Worm (Caenorhabditis elegans) whole organism, L4 larva: Measurements from ENCODE around the gene abcf-2.

ENCODE experiments used
- F49E8.2 ChIP-seq: sonication (generic microtip); optimal IDR thresholded peaks from 2 replicates; lab custom pipeline; 2016; ENCODE audit warnings: missing compliant biosample characterization, mild to moderate bottlenecking, missing genetic modification characterization, borderline replicate concordance
- R02D3.7 ChIP-seq: fragments of 150-350 bp; sonication (generic microtip); optimal IDR thresholded peaks from 3 replicates; lab custom pipeline; 2014; ENCODE audit warnings: missing biosample characterization, missing genetic modification characterization
- Y105C5A.15 ChIP-seq: fragments of 200-800 bp; sonication (Bioruptor generic); IDR thresholded peaks from 2 replicates; pipeline ENCODE4 v1.3.6; 2022; ENCODE audit warnings: missing genetic modification characterization, missing compliant biosample characterization
- ZK337.2 ChIP-seq: fragments of 200-800 bp; sonication (Bioruptor generic); IDR thresholded peaks from 2 replicates; pipeline ENCODE4 v1.3.6; 2022; ENCODE audit warnings: missing genetic modification reagents, missing genetic modification characterization, missing compliant biosample characterization
- ZK546.5 ChIP-seq, 2 experiments: sonication (generic microtip); optimal IDR thresholded peaks; 2 replicates each; lab custom pipeline; 2017; ENCODE audit warnings: missing biosample characterization in 2 of 2, missing genetic modification characterization in 2 of 2
- aha-1 ChIP-seq: fragments of 150-350 bp; peaks from one replicate; lab custom pipeline; 2014; ENCODE audit warnings: missing biosample characterization, missing genetic modification characterization
- ama-1 ChIP-seq: fragments of 150-350 bp; optimal IDR thresholded peaks from 2 replicates; lab custom pipeline; 2014; ENCODE audit warnings: inconsistent platforms, mixed read lengths
- attf-4 ChIP-seq: sonication (generic microtip); optimal IDR thresholded peaks from 3 replicates; lab custom pipeline; 2017; ENCODE audit warnings: missing biosample characterization, missing genetic modification characterization
- ceh-20 ChIP-seq: fragments of 200-800 bp; sonication (Bioruptor generic); IDR thresholded peaks from 2 replicates; pipeline ENCODE4 v1.3.6; 2022; ENCODE audit warnings: missing genetic modification reagents, missing genetic modification characterization, missing compliant biosample characterization
- ceh-28 ChIP-seq: fragments of 150-350 bp; optimal IDR thresholded peaks from 2 replicates; lab custom pipeline; 2014; ENCODE audit warnings: missing biosample characterization, missing genetic modification reagents, missing genetic modification characterization
- daf-12 ChIP-seq: fragments of 150-350 bp; optimal IDR thresholded peaks from 2 replicates; lab custom pipeline; 2014; ENCODE audit warnings: missing biosample characterization, missing genetic modification reagents, missing genetic modification characterization
- daf-19 ChIP-seq: fragments of 200-800 bp; sonication (Bioruptor generic); conservative IDR thresholded peaks from 2 replicates; pipeline ENCODE4 v1.3.6; 2022; ENCODE audit warnings: missing genetic modification characterization, missing compliant biosample characterization
- daf-8 ChIP-seq: fragments of 200-800 bp; sonication (Bioruptor generic); IDR thresholded peaks from 2 replicates; pipeline ENCODE4 v1.3.6; 2022; ENCODE audit warnings: missing genetic modification characterization, missing compliant biosample characterization
- duxl-1 ChIP-seq: sonication (generic microtip); optimal IDR thresholded peaks from 2 replicates; lab custom pipeline; 2016; ENCODE audit warnings: mild to moderate bottlenecking, missing genetic modification characterization, moderate library complexity, missing compliant biosample characterization; ENCODE audit not compliant: poor library complexity
- fos-1 ChIP-seq: fragments of 150-350 bp; optimal IDR thresholded peaks from 2 replicates; lab custom pipeline; 2014; ENCODE audit warnings: missing biosample characterization, missing genetic modification characterization
- gei-8 ChIP-seq: fragments of 200-800 bp; sonication (Bioruptor generic); optimal IDR thresholded peaks from 2 replicates; lab custom pipeline; 2018; ENCODE audit warnings: mild to moderate bottlenecking, missing genetic modification characterization, missing compliant biosample characterization
- hlh-11 ChIP-seq: fragments of 200-800 bp; sonication (Bioruptor generic); optimal IDR thresholded peaks from 2 replicates; lab custom pipeline; 2018; ENCODE audit warnings: mild to moderate bottlenecking, missing genetic modification characterization, missing compliant biosample characterization
- jun-1 ChIP-seq: fragments of 150-350 bp; optimal IDR thresholded peaks from 2 replicates; lab custom pipeline; 2014; ENCODE audit warnings: missing biosample characterization, missing genetic modification reagents, missing genetic modification characterization
- lin-29 ChIP-seq: fragments of 200-800 bp; sonication (Bioruptor generic); IDR thresholded peaks from 2 replicates; pipeline ENCODE4 v1.3.6; 2022; ENCODE audit warnings: missing genetic modification reagents, missing genetic modification characterization, missing compliant biosample characterization
- lin-38 ChIP-seq: fragments of 200-800 bp; sonication (Bioruptor generic); IDR thresholded peaks from 2 replicates; pipeline ENCODE4 v1.3.6; 2022; ENCODE audit warnings: missing genetic modification reagents, missing genetic modification characterization, missing compliant biosample characterization
- lir-3 ChIP-seq: sonication (generic microtip); optimal IDR thresholded peaks from 2 replicates; lab custom pipeline; 2016; ENCODE audit warnings: mild to moderate bottlenecking, missing genetic modification characterization, missing compliant biosample characterization
- lsy-2 ChIP-seq, 2 experiments: fragments of 150-350 bp in 1 of 2; sonication (generic microtip) in 1 of 2; optimal IDR thresholded peaks; 2 replicates each; lab custom pipeline; 2014 to 2017; ENCODE audit warnings: missing biosample characterization in 2 of 2, missing genetic modification characterization in 2 of 2
- madf-5 ChIP-seq, 2 experiments: fragments of 200-800 bp; sonication (Bioruptor generic); IDR thresholded peaks; 2 replicates each; pipeline ENCODE4 v1.3.6; 2022; ENCODE audit warnings: missing compliant biosample characterization in 2 of 2, missing genetic modification characterization in 2 of 2
- mdt-29 ChIP-seq: fragments of 200-800 bp; sonication (Bioruptor generic); IDR thresholded peaks from 2 replicates; pipeline ENCODE4 v1.3.6; 2022; ENCODE audit warnings: missing genetic modification reagents, missing genetic modification characterization, missing compliant biosample characterization
- mes-2 ChIP-seq: sonication (generic microtip); optimal IDR thresholded peaks from 2 replicates; lab custom pipeline; 2016; ENCODE audit warnings: missing genotype, mild to moderate bottlenecking, missing genetic modification characterization, missing compliant biosample characterization; ENCODE audit not compliant: poor library complexity, severe bottlenecking
- mxl-3 ChIP-seq: fragments of 200-800 bp; sonication (Bioruptor generic); optimal IDR thresholded peaks from 2 replicates; lab custom pipeline; 2018; ENCODE audit warnings: mild to moderate bottlenecking, missing genetic modification characterization, missing compliant biosample characterization
- nhr-11 ChIP-seq: fragments of 150-350 bp; optimal IDR thresholded peaks from 2 replicates; lab custom pipeline; 2014; ENCODE audit warnings: missing biosample characterization, missing genetic modification characterization
- nhr-111 ChIP-seq: fragments of 200-800 bp; sonication (Bioruptor generic); optimal IDR thresholded peaks from 2 replicates; lab custom pipeline; 2018; ENCODE audit warnings: mild to moderate bottlenecking, missing genetic modification characterization, missing compliant biosample characterization
- nhr-237 ChIP-seq: sonication (generic microtip); optimal IDR thresholded peaks from 2 replicates; lab custom pipeline; 2017; ENCODE audit warnings: missing biosample characterization, missing genetic modification characterization
- nhr-25 ChIP-seq: sonication (generic microtip); optimal IDR thresholded peaks from 2 replicates; lab custom pipeline; 2017; ENCODE audit warnings: missing genetic modification characterization, mild to moderate bottlenecking, missing compliant biosample characterization, antibody characterized with exemption, moderate library complexity, borderline replicate concordance; ENCODE audit not compliant: insufficient read depth
- nhr-28 ChIP-seq: fragments of 150-350 bp; optimal IDR thresholded peaks from 2 replicates; lab custom pipeline; 2014; ENCODE audit warnings: missing biosample characterization, missing genetic modification characterization
- nhr-41 ChIP-seq: fragments of 200-800 bp; sonication (Bioruptor generic); IDR thresholded peaks from 2 replicates; pipeline ENCODE4 v1.3.6; 2022; ENCODE audit warnings: missing genetic modification reagents, missing genetic modification characterization, missing compliant biosample characterization
- nhr-42 ChIP-seq: fragments of 200-800 bp; sonication (Bioruptor generic); IDR thresholded peaks from 2 replicates; pipeline ENCODE4 v1.3.6; 2022; ENCODE audit warnings: missing genetic modification characterization, missing compliant biosample characterization
- pqm-1 ChIP-seq: sonication (generic microtip); optimal IDR thresholded peaks from 2 replicates; lab custom pipeline; 2017; ENCODE audit warnings: missing biosample characterization, missing genetic modification characterization
- rbr-2 ChIP-seq: sonication (generic microtip); optimal IDR thresholded peaks from 2 replicates; lab custom pipeline; 2016; ENCODE audit warnings: missing genotype, missing genetic modification characterization, missing compliant biosample characterization
- spr-1 ChIP-seq: sonication (generic microtip); optimal IDR thresholded peaks from 2 replicates; lab custom pipeline; 2016; ENCODE audit warnings: mild to moderate bottlenecking, missing genetic modification characterization, missing compliant biosample characterization
- tag-97 ChIP-seq: fragments of 200-800 bp; sonication (Bioruptor generic); IDR thresholded peaks from 2 replicates; pipeline ENCODE4 v1.3.6; 2022; ENCODE audit warnings: missing genetic modification characterization, missing compliant biosample characterization
- unc-130 ChIP-seq: sonication (generic microtip); optimal IDR thresholded peaks from 2 replicates; lab custom pipeline; 2016; ENCODE audit warnings: missing genetic modification reagents, missing genetic modification characterization, missing compliant biosample characterization
- unc-39 ChIP-seq: sonication (generic microtip); optimal IDR thresholded peaks from 2 replicates; lab custom pipeline; 2017; ENCODE audit warnings: missing biosample characterization, missing genetic modification characterization
- unc-62 ChIP-seq, 3 experiments: fragments of 150-350 bp in 1 of 3; sonication (generic microtip); optimal IDR thresholded peaks in 2 of 3; peaks in 1 of 3; 1 replicate in 1 of 3; 2 replicates in 2 of 3; lab custom pipeline; 2014 to 2017; ENCODE audit warnings: missing biosample characterization in 3 of 3, missing genetic modification characterization in 3 of 3, missing genetic modification reagents in 3 of 3, missing genotype in 1 of 3
- vab-7 ChIP-seq: fragments of 200-800 bp; sonication (Bioruptor generic); IDR thresholded peaks from 2 replicates; pipeline ENCODE4 v1.3.6; 2022; ENCODE audit warnings: missing genetic modification reagents, missing genetic modification characterization, missing compliant biosample characterization
- zfp-3 ChIP-seq: fragments of 200-800 bp; sonication (Bioruptor generic); conservative IDR thresholded peaks from 2 replicates; pipeline ENCODE4 v1.3.6; 2022; ENCODE audit warnings: missing genetic modification reagents, missing genetic modification characterization, missing compliant biosample characterization
- ztf-11 ChIP-seq: fragments of 150-350 bp; optimal IDR thresholded peaks from 2 replicates; lab custom pipeline; 2014; ENCODE audit warnings: missing biosample characterization, missing genetic modification characterization

The abcf-2 gene

DNA sequence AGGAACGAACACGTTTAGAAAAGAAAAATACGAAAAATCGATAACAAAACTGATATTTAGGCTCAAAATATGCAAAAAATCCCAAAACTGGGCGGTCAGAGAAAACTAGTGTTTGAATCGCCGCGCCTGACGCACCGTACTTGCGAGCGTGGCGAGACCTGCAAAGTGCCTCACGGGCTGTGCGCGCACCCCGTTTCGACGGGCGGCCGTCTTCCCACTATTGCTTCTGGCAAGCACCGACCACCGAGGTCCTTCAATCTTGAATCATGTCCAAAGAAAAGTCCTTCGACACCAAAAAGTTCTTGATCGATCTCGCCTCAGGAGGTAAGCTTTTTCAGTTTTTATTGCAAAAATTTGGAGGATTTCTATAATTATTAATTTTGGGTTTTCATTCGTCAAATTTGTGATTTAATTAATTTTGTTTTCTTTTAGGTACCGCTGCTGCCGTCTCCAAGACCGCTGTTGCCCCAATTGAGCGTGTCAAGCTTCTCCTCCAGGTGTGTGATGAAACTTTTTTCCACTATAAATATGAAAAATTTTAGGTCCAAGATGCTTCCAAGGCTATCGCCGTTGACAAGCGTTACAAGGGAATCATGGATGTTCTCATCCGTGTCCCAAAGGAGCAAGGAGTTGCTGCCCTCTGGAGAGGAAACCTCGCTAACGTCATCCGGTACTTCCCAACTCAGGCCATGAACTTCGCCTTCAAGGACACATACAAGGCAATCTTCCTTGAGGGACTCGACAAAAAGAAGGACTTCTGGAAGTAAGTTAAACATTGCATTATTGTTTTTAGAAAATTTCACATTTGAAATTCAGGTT, 1.1 kb upstream of the abcf-2 start, which contains the start of gene ant-1.1 (continued):
- no peak for TF ChIP-seq F49E8.2 (tag; lab: Kevin White, UChicago)
- TF ChIP-seq lin-38 = peak; percentile 89
- TF ChIP-seq lir-3 (tag; lab: Kevin White, UChicago) = no peak
- peak; percentile 50 to 96 for TF ChIP-seq ZK546.5 (tag; optimal IDR thresholded peaks at IDR 0.05; lab: Kevin White, UChicago)
- TF ChIP-seq zfp-3 = peak; percentile 91
- TF ChIP-seq aha-1 (tag; lab: Kevin White, UChicago) = peak; percentile 99
- TF ChIP-seq tag-97 (GFP tag; lab: Robert Waterston, UW) = no peak
- no peak for TF ChIP-seq daf-12
- TF ChIP-seq lin-29 (GFP tag; lab: Robert Waterston, UW) = peak; percentile 78
- TF ChIP-seq duxl-1 = peak; percentile 68
- TF ChIP-seq madf-5 (GFP tag; IDR thresholded peaks at IDR 0.05; lab: Robert Waterston, UW) = no peak
- peak; percentile 76 for TF ChIP-seq spr-1 (tag; lab: Kevin White, UChicago)
- TF ChIP-seq attf-4 (tag; lab: Kevin White, UChicago) = no peak
- TF ChIP-seq unc-130 = peak; percentile 81
- TF ChIP-seq unc-62 (GFP tag; optimal IDR thresholded peaks at IDR 0.05 in 1 of 2; lab: Kevin White, UChicago) = peak in 1 of 2 experiments; percentile 82
- TF ChIP-seq unc-62 (tag; optimal IDR thresholded peaks at IDR 0.05; lab: Kevin White, UChicago) = no peak
- no peak for TF ChIP-seq nhr-111 (GFP tag; lab: Kevin White, UChicago)
- peak; percentile 53 for TF ChIP-seq ceh-28 (tag; lab: Kevin White, UChicago)
- peak; percentile 47 for TF ChIP-seq jun-1
- TF ChIP-seq fos-1 (tag; lab: Kevin White, UChicago) = no peak
- TF ChIP-seq mdt-29 = peak; percentile 88
- peak; percentile 95 for TF ChIP-seq mes-2 (tag; lab: Kevin White, UChicago)
- TF ChIP-seq nhr-237 (tag; lab: Kevin White, UChicago) = no peak
- TF ChIP-seq ama-1 (lab: Kevin White, UChicago) = peak; percentile 97
- TF ChIP-seq ceh-20 (GFP tag; lab: Robert Waterston, UW) = peak; percentile 85
- peak; percentile 89 for TF ChIP-seq nhr-11 (tag; lab: Kevin White, UChicago)
- TF ChIP-seq daf-8 (GFP tag; lab: Robert Waterston, UW) = no peak
- TF ChIP-seq nhr-42 (GFP tag; lab: Robert Waterston, UW) = peak; percentile 93
- peak; percentile 98 to 99 for TF ChIP-seq lsy-2 (tag; optimal IDR thresholded peaks at IDR 0.05; lab: Kevin White, UChicago)
- TF ChIP-seq nhr-28 = peak; percentile 52

ce11 chrIII:13461535-13461934, 503 bp downstream of the abcf-2 start:
- no peak for TF ChIP-seq mxl-3 (GFP tag; lab: Kevin White, UChicago)
- no peak for TF ChIP-seq ZK337.2 (GFP tag; lab: Robert Waterston, UW)
- TF ChIP-seq rbr-2 = no peak
- no peak for TF ChIP-seq nhr-41 (GFP tag; lab: Robert Waterston, UW)
- TF ChIP-seq gei-8 (GFP tag; lab: Kevin White, UChicago) = no peak
- TF ChIP-seq R02D3.7 (tag; lab: Kevin White, UChicago) = no peak
- no peak for TF ChIP-seq Y105C5A.15 (GFP tag; lab: Robert Waterston, UW)
- TF ChIP-seq pqm-1 (tag; lab: Kevin White, UChicago) = no peak
- TF ChIP-seq spr-1 (tag; lab: Kevin White, UChicago) = no peak
- no peak for TF ChIP-seq vab-7 (GFP tag; lab: Robert Waterston, UW)
- TF ChIP-seq hlh-11 (tag; lab: Kevin White, UChicago) = no peak
- TF ChIP-seq nhr-237 (tag; lab: Kevin White, UChicago) = no peak
- TF ChIP-seq unc-39 = no peak
- TF ChIP-seq ztf-11 (tag; lab: Kevin White, UChicago) = no peak
- TF ChIP-seq daf-19 (GFP tag; lab: Robert Waterston, UW) = no peak
- TF ChIP-seq fos-1 (tag; lab: Kevin White, UChicago) = no peak
- no peak for TF ChIP-seq nhr-25
- TF ChIP-seq ama-1 (lab: Kevin White, UChicago) = no peak
